Worm (Caenorhabditis elegans) whole organism, young adult: ENCODE results near the gene T07D4.2.

Source experiments
- D2030.7 ChIP-seq: fragments of 200-800 bp; sonication (Bioruptor generic); IDR thresholded peaks from 2 replicates; pipeline ENCODE4 v1.3.6; 2022; ENCODE audit warnings: missing genetic modification reagents, missing genetic modification characterization, missing compliant biosample characterization
- F10E7.11 ChIP-seq: sonication (generic microtip); optimal IDR thresholded peaks from 2 replicates; lab custom pipeline; 2017; ENCODE audit warnings: mild to moderate bottlenecking, missing genetic modification characterization, moderate library complexity, missing compliant biosample characterization
- F37B4.10 ChIP-seq: fragments of 200-800 bp; sonication (Bioruptor generic); IDR thresholded peaks from 2 replicates; pipeline ENCODE4 v1.3.6; 2022; ENCODE audit warnings: missing genetic modification characterization, missing compliant biosample characterization
- T07F8.4 ChIP-seq: sonication (generic microtip); optimal IDR thresholded peaks from 2 replicates; lab custom pipeline; 2016; ENCODE audit warnings: mild to moderate bottlenecking, missing genetic modification characterization, moderate library complexity, missing compliant biosample characterization
- Y53G8AR.9 ChIP-seq: fragments of 200-800 bp; sonication (Bioruptor generic); conservative IDR thresholded peaks from 2 replicates; pipeline ENCODE4 v1.3.6; 2022; ENCODE audit warnings: missing genetic modification reagents, missing genetic modification characterization, missing compliant biosample characterization
- Y95B8A.8 ChIP-seq: fragments of 200-800 bp; sonication (Bioruptor generic); IDR thresholded peaks from 2 replicates; pipeline ENCODE4 v1.3.6; 2022; ENCODE audit warnings: missing genetic modification reagents, missing genetic modification characterization, missing compliant biosample characterization
- ama-1 ChIP-seq, 3 experiments: fragments of 150-350 bp in 1 of 3; sonication (generic microtip) in 2 of 3; optimal IDR thresholded peaks; 2 replicates each; lab custom pipeline; 2014 to 2018; ENCODE audit warnings: missing biosample characterization in 2 of 3, missing genetic modification characterization in 2 of 3, missing genetic modification reagents in 2 of 3
- atf-7 ChIP-seq: sonication (generic microtip); optimal IDR thresholded peaks from 2 replicates; lab custom pipeline; 2017; ENCODE audit warnings: mild to moderate bottlenecking, missing genetic modification characterization, missing compliant biosample characterization
- athp-1 ChIP-seq: sonication (generic microtip); optimal IDR thresholded peaks from 2 replicates; lab custom pipeline; 2017; ENCODE audit warnings: mild to moderate bottlenecking, missing genetic modification characterization, missing compliant biosample characterization
- attf-3 ChIP-seq: fragments of 200-800 bp; sonication (Bioruptor generic); conservative IDR thresholded peaks from 2 replicates; pipeline ENCODE4 v1.3.6; 2022; ENCODE audit warnings: missing genetic modification reagents, missing genetic modification characterization, missing compliant biosample characterization
- attf-5 ChIP-seq: fragments of 200-800 bp; sonication (Bioruptor generic); optimal IDR thresholded peaks from 2 replicates; lab custom pipeline; 2018; ENCODE audit warnings: mild to moderate bottlenecking, missing genetic modification characterization, missing compliant biosample characterization
- bed-2 ChIP-seq: fragments of 200-800 bp; sonication (Bioruptor generic); IDR thresholded peaks from 2 replicates; pipeline ENCODE4 v1.3.6; 2022; ENCODE audit warnings: missing genetic modification reagents, missing genetic modification characterization, missing compliant biosample characterization
- cebp-1 ChIP-seq, 2 experiments: fragments of 200-800 bp in 1 of 2; sonication (Bioruptor generic) in 1 of 2; sonication (generic microtip) in 1 of 2; IDR thresholded peaks in 1 of 2; optimal IDR thresholded peaks in 1 of 2; 2 replicates each; pipeline versions ENCODE4 v1.3.6 to Lab custom; 2017 to 2022; ENCODE audit warnings: missing compliant biosample characterization in 2 of 2, missing genetic modification characterization in 2 of 2, mild to moderate bottlenecking in 1 of 2, missing genetic modification reagents in 1 of 2, moderate library complexity in 1 of 2
- cebp-2 ChIP-seq: fragments of 200-800 bp; sonication (Bioruptor generic); IDR thresholded peaks from 2 replicates; pipeline ENCODE4 v1.3.6; 2022; ENCODE audit warnings: missing genetic modification characterization, missing compliant biosample characterization
- die-1 ChIP-seq: sonication (generic microtip); optimal IDR thresholded peaks from 2 replicates; lab custom pipeline; 2016; ENCODE audit warnings: missing genotype, mild to moderate bottlenecking, missing genetic modification characterization, missing compliant biosample characterization
- dpff-1 ChIP-seq: sonication (generic microtip); optimal IDR thresholded peaks from 2 replicates; lab custom pipeline; 2017; ENCODE audit warnings: mild to moderate bottlenecking, missing genetic modification characterization, missing compliant biosample characterization
- ets-4 ChIP-seq: fragments of 200-800 bp; sonication (Bioruptor generic); optimal IDR thresholded peaks from 2 replicates; lab custom pipeline; 2018; ENCODE audit warnings: mild to moderate bottlenecking, missing genetic modification characterization, missing compliant biosample characterization
- hlh-12 ChIP-seq: sonication (generic microtip); optimal IDR thresholded peaks from 2 replicates; lab custom pipeline; 2016; ENCODE audit warnings: missing genetic modification characterization, missing compliant biosample characterization
- hmg-1.2 ChIP-seq: fragments of 200-800 bp; sonication (Bioruptor generic); IDR thresholded peaks from 2 replicates; pipeline ENCODE4 v1.3.6; 2022; ENCODE audit warnings: missing genetic modification reagents, missing genetic modification characterization, missing compliant biosample characterization
- hrde-1 ChIP-seq: sonication (generic microtip); optimal IDR thresholded peaks from 2 replicates; lab custom pipeline; 2016; ENCODE audit warnings: missing genetic modification characterization, mild to moderate bottlenecking, missing compliant biosample characterization, moderate library complexity, missing genotype, missing genetic modification reagents, borderline replicate concordance
- lag-1 ChIP-seq: fragments of 200-800 bp; sonication (Bioruptor generic); IDR thresholded peaks from 2 replicates; pipeline ENCODE4 v1.3.6; 2022; ENCODE audit warnings: missing genetic modification reagents, missing genetic modification characterization, missing compliant biosample characterization
- let-607 ChIP-seq, 2 experiments: fragments of 200-800 bp in 1 of 2; sonication (Bioruptor generic) in 1 of 2; sonication (generic microtip) in 1 of 2; optimal IDR thresholded peaks; 2 replicates each; lab custom pipeline; 2016 to 2018; ENCODE audit warnings: mild to moderate bottlenecking in 2 of 2, missing compliant biosample characterization in 2 of 2, missing genetic modification characterization in 2 of 2, moderate library complexity in 2 of 2, missing genotype in 1 of 2
- lin-40 ChIP-seq: sonication (generic microtip); optimal IDR thresholded peaks from 2 replicates; lab custom pipeline; 2016; ENCODE audit warnings: missing genetic modification characterization, mild to moderate bottlenecking, missing compliant biosample characterization, missing genotype, missing genetic modification reagents
- lsy-27 ChIP-seq: sonication (generic microtip); optimal IDR thresholded peaks from 2 replicates; lab custom pipeline; 2017; ENCODE audit warnings: missing genetic modification characterization, mild to moderate bottlenecking, missing compliant biosample characterization, antibody characterized with exemption, missing genotype, borderline replicate concordance; ENCODE audit not compliant: insufficient read depth
- madf-6 ChIP-seq: fragments of 200-800 bp; sonication (Bioruptor generic); IDR thresholded peaks from 2 replicates; pipeline ENCODE4 v1.3.6; 2022; ENCODE audit warnings: missing genetic modification reagents, missing genetic modification characterization, missing compliant biosample characterization
- madf-8 ChIP-seq: fragments of 200-800 bp; sonication (Bioruptor generic); conservative IDR thresholded peaks from 2 replicates; pipeline ENCODE4 v1.3.6; 2022; ENCODE audit warnings: missing genetic modification reagents, missing genetic modification characterization, missing compliant biosample characterization
- mel-28 ChIP-seq: sonication (generic microtip); optimal IDR thresholded peaks from 2 replicates; lab custom pipeline; 2016; ENCODE audit warnings: borderline replicate concordance, mild to moderate bottlenecking, missing genetic modification characterization, missing compliant biosample characterization
- nfyb-1 ChIP-seq: fragments of 200-800 bp; sonication (Bioruptor generic); IDR thresholded peaks from 2 replicates; pipeline ENCODE4 v1.3.6; 2022; ENCODE audit warnings: missing genetic modification reagents, missing genetic modification characterization, missing compliant biosample characterization
- nhr-80 ChIP-seq: sonication (generic microtip); optimal IDR thresholded peaks from 2 replicates; lab custom pipeline; 2016; ENCODE audit warnings: missing genetic modification characterization, missing compliant biosample characterization
- pbrm-1 ChIP-seq: fragments of 200-800 bp; sonication (Bioruptor generic); IDR thresholded peaks from 2 replicates; pipeline ENCODE4 v1.3.6; 2022; ENCODE audit warnings: missing genetic modification reagents, missing genetic modification characterization, missing compliant biosample characterization
- sdz-38 ChIP-seq: sonication (generic microtip); optimal IDR thresholded peaks from 2 replicates; lab custom pipeline; 2016; ENCODE audit warnings: missing genotype, missing genetic modification characterization, missing compliant biosample characterization
- sea-2 ChIP-seq: fragments of 200-800 bp; sonication (Bioruptor generic); IDR thresholded peaks from 2 replicates; pipeline ENCODE4 v1.3.6; 2022; ENCODE audit warnings: missing genetic modification characterization, missing compliant biosample characterization
- tbx-9 ChIP-seq: sonication (generic microtip); optimal IDR thresholded peaks from 2 replicates; lab custom pipeline; 2016; ENCODE audit warnings: borderline replicate concordance, missing genetic modification characterization, inconsistent platforms, missing compliant biosample characterization
- tlf-1 ChIP-seq: fragments of 200-800 bp; sonication (Bioruptor generic); optimal IDR thresholded peaks from 2 replicates; lab custom pipeline; 2018; ENCODE audit warnings: mild to moderate bottlenecking, missing genetic modification characterization, missing compliant biosample characterization
- zfh-2 ChIP-seq: fragments of 200-800 bp; sonication (Bioruptor generic); conservative IDR thresholded peaks from 2 replicates; pipeline ENCODE4 v1.3.6; 2022; ENCODE audit warnings: missing genetic modification reagents, missing genetic modification characterization, missing compliant biosample characterization
- ztf-26 ChIP-seq: sonication (generic microtip); optimal IDR thresholded peaks from 2 replicates; lab custom pipeline; 2017; ENCODE audit warnings: missing genetic modification characterization, missing compliant biosample characterization
- ztf-28 ChIP-seq: fragments of 200-800 bp; sonication (Bioruptor generic); IDR thresholded peaks from 2 replicates; pipeline ENCODE4 v1.3.6; 2022; ENCODE audit warnings: missing genetic modification reagents, missing genetic modification characterization, missing compliant biosample characterization

Gene T07D4.2

ce11 chrII:8873842-8874241 is at the start of gene T07D4.2:
Gene T07D4.2, minus strand, starts transcription at chrII:8873942.
- TF ChIP-seq lsy-27: no peak
- TF ChIP-seq ets-4 (GFP tag; lab: Kevin White, UChicago): no peak
- no peak for TF ChIP-seq ztf-26 (tag; lab: Kevin White, UChicago)
- no peak for TF ChIP-seq nfyb-1 (GFP tag; lab: Robert Waterston, UW)
- no peak for TF ChIP-seq zfh-2
- no peak for TF ChIP-seq hrde-1 (tag; lab: Kevin White, UChicago)
- no peak for TF ChIP-seq hmg-1.2 (GFP tag; lab: Robert Waterston, UW)
- TF ChIP-seq D2030.7 (GFP tag; lab: Robert Waterston, UW): no peak
- no peak for TF ChIP-seq lag-1 (GFP tag; lab: Robert Waterston, UW)
- TF ChIP-seq cebp-2 (GFP tag; lab: Robert Waterston, UW): no peak
- TF ChIP-seq T07F8.4 (tag; lab: Kevin White, UChicago): no peak
- no peak for TF ChIP-seq sdz-38 (tag; lab: Kevin White, UChicago)
- TF ChIP-seq let-607 (tag; optimal IDR thresholded peaks at IDR 0.05; lab: Kevin White, UChicago): no peak
- no peak for TF ChIP-seq pbrm-1
- TF ChIP-seq die-1 (tag; lab: Kevin White, UChicago): no peak
- TF ChIP-seq mel-28 (tag; lab: Kevin White, UChicago): no peak
- TF ChIP-seq athp-1 (tag; lab: Kevin White, UChicago): no peak
- TF ChIP-seq Y95B8A.8: no peak
- TF ChIP-seq tlf-1 (GFP tag; lab: Kevin White, UChicago): no peak

- no peak for TF ChIP-seq tbx-9 (tag; lab: Kevin White, UChicago)
- TF ChIP-seq bed-2 (GFP tag; lab: Robert Waterston, UW): no peak
- peak; percentile 47 for TF ChIP-seq nhr-80 (tag; lab: Kevin White, UChicago)
- TF ChIP-seq sea-2 (GFP tag; lab: Robert Waterston, UW): no peak
- TF ChIP-seq ama-1 (optimal IDR thresholded peaks at IDR 0.05; lab: Kevin White, UChicago): no peak
- no peak for TF ChIP-seq ama-1 (GFP tag; optimal IDR thresholded peaks at IDR 0.05; lab: Kevin White, UChicago)
- no peak for TF ChIP-seq lag-1 (GFP tag; lab: Robert Waterston, UW)
Observed at ce11 chrII:8923187-8923586, 49.4 kb upstream of the T07D4.2 start.

ce11 chrII:8922140-8922539 is 48.4 kb upstream of the T07D4.2 start, which contains the start of gene B0457.6:
Gene B0457.6, plus strand, starts transcription at chrII:8922423.
- peak; percentile 67 for TF ChIP-seq nhr-80 (tag; lab: Kevin White, UChicago)
- TF ChIP-seq tbx-9 (tag; lab: Kevin White, UChicago): no peak

ce11 chrII:8921456-8921855 is 47.7 kb upstream of the T07D4.2 start:
- TF ChIP-seq D2030.7 (GFP tag; lab: Robert Waterston, UW) (no peak), cebp-1 (GFP tag; IDR thresholded peaks at IDR 0.05; lab: Robert Waterston, UW) (no peak), cebp-1 (tag; optimal IDR thresholded peaks at IDR 0.05; lab: Kevin White, UChicago) (peak; percentile 80), nfyb-1 (GFP tag; lab: Robert Waterston, UW) (no peak)

ce11 chrII:8920955-8921354 is 47.2 kb upstream of the T07D4.2 start:
- TF ChIP-seq atf-7 (tag; lab: Kevin White, UChicago) (no peak), madf-8 (no peak), lin-40 (tag; lab: Kevin White, UChicago) (no peak), ztf-28 (GFP tag; lab: Robert Waterston, UW) (no peak), dpff-1 (tag; lab: Kevin White, UChicago) (no peak), F37B4.10 (GFP tag; lab: Robert Waterston, UW) (no peak), attf-3 (GFP tag; lab: Robert Waterston, UW) (no peak), attf-5 (GFP tag; lab: Kevin White, UChicago) (no peak), madf-6 (no peak), hlh-12 (no peak), F10E7.11 (tag; lab: Kevin White, UChicago) (no peak), Y53G8AR.9 (GFP tag; lab: Robert Waterston, UW) (no peak), nfyb-1 (GFP tag; lab: Robert Waterston, UW) (no peak)
